Fruit fly (Drosophila melanogaster): ENCODE data around the gene Lcp65Ae.

Lcp65Ae gene

DNA sequence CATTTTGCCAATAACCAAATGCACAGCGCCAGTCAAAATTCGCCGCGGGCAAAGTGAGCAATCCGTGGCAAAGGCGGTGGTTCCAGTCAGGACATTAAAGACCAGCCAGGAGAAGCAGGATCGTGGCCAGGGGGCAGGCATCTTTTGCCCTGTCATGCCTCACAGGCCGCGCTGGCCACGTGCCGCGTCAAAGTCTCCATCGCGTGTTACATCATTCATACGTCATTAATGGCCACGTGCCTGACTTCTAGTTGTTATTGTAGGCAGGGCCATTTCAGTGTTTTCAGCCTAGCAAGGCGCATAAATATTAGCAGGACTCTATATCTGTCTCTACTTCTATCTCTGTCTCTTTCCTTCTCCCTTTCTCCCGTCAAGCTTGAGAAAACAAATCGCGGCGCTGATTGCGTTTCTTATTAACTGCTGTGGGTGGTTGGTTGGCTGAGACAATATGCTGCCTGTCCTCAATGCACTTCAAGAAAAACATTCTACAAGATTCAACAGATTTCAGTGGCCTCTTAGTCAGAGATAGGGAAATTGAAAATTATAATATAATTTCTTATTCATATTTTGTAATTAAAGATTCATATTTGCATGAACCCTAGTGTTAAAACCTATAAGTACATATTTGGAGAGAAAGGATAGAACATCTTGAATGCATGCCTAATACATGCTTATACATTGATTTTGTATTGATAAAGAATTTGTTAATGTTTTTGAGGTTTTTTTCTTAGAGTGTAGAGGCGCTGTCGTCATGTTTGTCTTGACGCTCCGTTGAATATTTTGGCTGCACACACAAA lies 29.5 kb downstream of the Lcp65Ae start:
- TF ChIP-seq fru (GFP tag; optimal IDR thresholded peaks at IDR 0.05) (no peak), dmrt93B (GFP tag; optimal IDR thresholded peaks at IDR 0.05) (no peak), Jra (GFP tag; optimal IDR thresholded peaks at IDR 0.05) (no peak), Hnf4 (GFP tag; optimal IDR thresholded peaks at IDR 0.05) (no peak), h (GFP tag; optimal IDR thresholded peaks at IDR 0.05) (no peak), Rel (GFP tag; optimal IDR thresholded peaks at IDR 0.05) (no peak), Rel (tag; optimal IDR thresholded peaks at IDR 0.05) (no peak), foxo (GFP tag; optimal IDR thresholded peaks at IDR 0.05) (no peak), sv (GFP tag; optimal IDR thresholded peaks at IDR 0.05) (no peak), CrebA (GFP tag; optimal IDR thresholded peaks at IDR 0.05; ENCODE audit: borderline replicate concordance) (no peak), ey (GFP tag; optimal IDR thresholded peaks at IDR 0.05) (no peak), tai (GFP tag; optimal IDR thresholded peaks at IDR 0.05) (no peak), usp (GFP tag; optimal IDR thresholded peaks at IDR 0.05) (no peak), CG9705 (GFP tag; optimal IDR thresholded peaks at IDR 0.05) (no peak), dsf (GFP tag; optimal IDR thresholded peaks at IDR 0.05; ENCODE audit: borderline replicate concordance) (no peak), br (GFP tag; optimal IDR thresholded peaks at IDR 0.05) (no peak), pan (optimal IDR thresholded peaks at IDR 0.05) (no peak), CG32264 (GFP tag; optimal IDR thresholded peaks at IDR 0.05) (no peak), Vsx2 (GFP tag; optimal IDR thresholded peaks at IDR 0.05; ENCODE audit: partially characterized antibody) (no peak), rgr (GFP tag; optimal IDR thresholded peaks at IDR 0.05) (no peak)

DNA sequence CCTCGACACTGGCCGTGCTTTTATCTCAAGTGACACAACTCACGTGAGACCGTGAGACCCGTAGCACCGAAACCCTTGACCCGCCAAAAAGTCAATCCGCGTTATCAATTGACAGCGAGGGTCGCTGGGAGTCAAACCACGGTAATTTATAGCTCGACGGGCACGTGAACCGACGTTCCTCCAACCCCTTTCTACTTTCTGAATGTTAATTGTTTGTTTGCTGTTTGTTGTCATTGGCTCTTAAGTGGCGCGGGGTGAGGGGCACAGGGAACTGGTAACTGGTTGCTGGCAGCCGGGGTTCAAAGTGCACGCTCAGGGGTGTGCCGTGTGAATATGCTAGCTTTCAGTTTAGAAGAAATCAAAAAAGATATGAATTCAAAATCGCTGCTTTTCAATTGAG lies 31.2 kb downstream of the Lcp65Ae start:
- TF ChIP-seq GATAd (GFP tag; optimal IDR thresholded peaks at IDR 0.05) (no peak), Dfd (GFP tag; optimal IDR thresholded peaks at IDR 0.05) (no peak), rgr (GFP tag; optimal IDR thresholded peaks at IDR 0.05) (no peak)

DNA sequence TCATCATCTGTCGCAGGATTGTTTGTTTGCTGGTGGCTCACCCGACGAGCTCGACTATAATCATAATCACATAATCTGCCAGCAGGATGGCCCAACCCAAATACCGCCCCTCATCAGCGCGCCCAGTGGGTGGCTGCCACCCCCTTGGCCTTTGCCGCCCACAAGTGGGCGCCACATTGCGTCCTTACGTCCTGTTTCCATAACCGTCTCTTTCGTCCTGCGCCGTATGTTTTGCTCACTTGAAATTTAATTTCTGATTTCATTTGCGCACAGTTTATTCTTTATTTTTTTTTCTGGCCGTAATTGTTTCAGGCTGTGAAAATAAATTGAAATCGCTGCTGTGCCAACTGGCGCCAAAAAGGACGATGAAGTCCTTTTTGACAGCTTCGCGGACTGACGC lies 32.5 kb downstream of the Lcp65Ae start:
- TF ChIP-seq woc (GFP tag; optimal IDR thresholded peaks at IDR 0.05), result no peak
- no peak for TF ChIP-seq Dfd (GFP tag; optimal IDR thresholded peaks at IDR 0.05)
- TF ChIP-seq Rel (GFP tag; optimal IDR thresholded peaks at IDR 0.05), result no peak
- TF ChIP-seq Rel (tag; optimal IDR thresholded peaks at IDR 0.05), result no peak
- no peak for TF ChIP-seq CG9705 (GFP tag; optimal IDR thresholded peaks at IDR 0.05)
- no peak for TF ChIP-seq CG32264 (GFP tag; optimal IDR thresholded peaks at IDR 0.05)
- TF ChIP-seq Mio (GFP tag; optimal IDR thresholded peaks at IDR 0.05), result no peak
- no peak for TF ChIP-seq dmrt93B (GFP tag; optimal IDR thresholded peaks at IDR 0.05)
- no peak for TF ChIP-seq jim (GFP tag; optimal IDR thresholded peaks at IDR 0.05)
- TF ChIP-seq dsf (GFP tag; optimal IDR thresholded peaks at IDR 0.05; ENCODE audit: borderline replicate concordance), result no peak
- no peak for TF ChIP-seq Myc (optimal IDR thresholded peaks at IDR 0.05)
- TF ChIP-seq rgr (GFP tag; optimal IDR thresholded peaks at IDR 0.05), result no peak
- no peak for TF ChIP-seq brk (GFP tag; optimal IDR thresholded peaks at IDR 0.05)
- TF ChIP-seq dl (GFP tag; optimal IDR thresholded peaks at IDR 0.05; ENCODE audit: insufficient read depth in 1 of 2, partially characterized antibody in 2 of 2), result no peak

DNA sequence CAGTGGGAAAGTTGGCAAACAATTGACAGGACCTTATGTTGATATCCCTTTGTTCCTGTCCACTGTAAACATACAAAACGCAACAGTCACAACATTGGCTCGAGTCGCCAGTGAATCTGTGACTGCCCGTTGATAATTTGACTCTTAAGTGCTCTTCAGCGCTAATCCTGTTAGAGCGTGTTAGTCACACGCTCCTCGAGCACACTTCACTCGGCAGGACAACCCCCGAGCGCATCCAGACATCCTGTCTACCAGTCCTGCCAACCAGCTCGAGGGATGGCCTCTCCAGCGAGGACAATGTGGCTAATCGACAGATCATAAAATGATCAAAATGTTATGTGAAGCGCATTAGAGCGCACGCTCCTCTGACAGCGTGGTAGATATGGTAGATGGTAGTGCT lies 33.4 kb downstream of the Lcp65Ae start:
- TF ChIP-seq tai (GFP tag; optimal IDR thresholded peaks at IDR 0.05) (no peak), foxo (GFP tag; optimal IDR thresholded peaks at IDR 0.05) (no peak), Abd-B (GFP tag; optimal IDR thresholded peaks at IDR 0.05) (no peak), ey (GFP tag; optimal IDR thresholded peaks at IDR 0.05) (no peak), rgr (GFP tag; optimal IDR thresholded peaks at IDR 0.05) (no peak), Dfd (GFP tag; optimal IDR thresholded peaks at IDR 0.05) (no peak), dmrt93B (GFP tag; optimal IDR thresholded peaks at IDR 0.05) (no peak), jim (GFP tag; optimal IDR thresholded peaks at IDR 0.05) (no peak), Jra (GFP tag; optimal IDR thresholded peaks at IDR 0.05) (no peak), lola (GFP tag; optimal IDR thresholded peaks at IDR 0.05) (no peak)

DNA sequence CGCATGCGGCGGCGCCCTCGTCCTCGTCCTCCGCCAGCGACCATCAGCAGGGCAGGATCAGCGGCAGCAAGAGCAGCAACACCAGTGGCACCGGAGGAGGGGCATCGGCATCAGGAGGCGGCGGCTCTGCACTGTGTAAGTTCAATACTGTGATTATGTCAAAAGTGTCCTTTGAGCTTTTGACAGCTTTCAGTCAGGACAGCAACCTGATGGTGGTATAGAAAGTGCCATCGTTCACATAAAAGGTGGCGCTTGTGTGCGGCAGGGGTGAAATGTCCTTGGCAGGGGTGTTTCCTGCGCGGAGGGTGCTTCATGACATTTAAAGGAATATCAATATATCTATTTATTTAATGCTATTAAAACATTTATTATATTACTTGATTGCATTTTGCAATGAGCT lies 34.3 kb downstream of the Lcp65Ae start:
- TF ChIP-seq Myc (optimal IDR thresholded peaks at IDR 0.05) (no peak), foxo (GFP tag; optimal IDR thresholded peaks at IDR 0.05) (no peak), ey (GFP tag; optimal IDR thresholded peaks at IDR 0.05) (no peak), fru (GFP tag; optimal IDR thresholded peaks at IDR 0.05) (no peak), h (GFP tag; optimal IDR thresholded peaks at IDR 0.05) (no peak), OdsH (GFP tag; optimal IDR thresholded peaks at IDR 0.05) (no peak), dsf (GFP tag; optimal IDR thresholded peaks at IDR 0.05; ENCODE audit: borderline replicate concordance) (no peak), HLH106 (tag; optimal IDR thresholded peaks at IDR 0.05) (no peak)

Measured in whole organism, wandering third instar larva.